Worm (Caenorhabditis elegans) whole organism, L2 larva: ENCODE data around the gene rpn-12.

Source experiments
- ama-1 ChIP-seq: fragments of 150-350 bp; optimal IDR thresholded peaks from 2 replicates; lab custom pipeline; 2018; ENCODE audit warnings: inconsistent platforms
- fos-1 ChIP-seq: fragments of 150-350 bp; optimal IDR thresholded peaks from 2 replicates; lab custom pipeline; 2014; ENCODE audit warnings: missing biosample characterization, missing genetic modification characterization
- lin-11 ChIP-seq: fragments of 150-350 bp; sonication (generic microtip); optimal IDR thresholded peaks from 2 replicates; lab custom pipeline; 2014; ENCODE audit warnings: missing biosample characterization, missing genetic modification characterization, inconsistent platforms, mixed read lengths
- lin-39 ChIP-seq: fragments of 150-350 bp; optimal IDR thresholded peaks from 2 replicates; lab custom pipeline; 2014; ENCODE audit warnings: missing biosample characterization, missing genetic modification reagents, missing genetic modification characterization
- nhr-10 ChIP-seq: sonication (generic microtip); optimal IDR thresholded peaks from 2 replicates; lab custom pipeline; 2017; ENCODE audit warnings: missing biosample characterization, missing genetic modification characterization
- nhr-11 ChIP-seq: fragments of 150-350 bp; optimal IDR thresholded peaks from 2 replicates; lab custom pipeline; 2014; ENCODE audit warnings: missing biosample characterization, missing genetic modification characterization
- nhr-6 ChIP-seq: fragments of 150-350 bp; optimal IDR thresholded peaks from 2 replicates; lab custom pipeline; 2014; ENCODE audit warnings: missing biosample characterization, missing genetic modification characterization
- peb-1 ChIP-seq: fragments of 150-350 bp; optimal IDR thresholded peaks from 2 replicates; lab custom pipeline; 2014; ENCODE audit warnings: missing biosample characterization, missing genetic modification characterization
- skn-1 ChIP-seq: sonication (generic microtip); optimal IDR thresholded peaks from 2 replicates; lab custom pipeline; 2017; ENCODE audit warnings: missing biosample characterization, missing genetic modification characterization
- snpc-4 ChIP-seq: fragments of 150-350 bp; optimal IDR thresholded peaks from 2 replicates; lab custom pipeline; 2014; ENCODE audit warnings: missing biosample characterization, missing genetic modification characterization
- unc-55 ChIP-seq: fragments of 150-350 bp; sonication (generic microtip); optimal IDR thresholded peaks from 3 replicates; lab custom pipeline; 2014; ENCODE audit warnings: missing biosample characterization, missing genetic modification reagents, missing genetic modification characterization
- unc-62 ChIP-seq: fragments of 150-350 bp; optimal IDR thresholded peaks from 2 replicates; lab custom pipeline; 2014; ENCODE audit warnings: missing biosample characterization, missing genetic modification reagents, missing genetic modification characterization
- zag-1 ChIP-seq: fragments of 150-350 bp; optimal IDR thresholded peaks from 2 replicates; lab custom pipeline; 2014; ENCODE audit warnings: missing biosample characterization, missing genetic modification characterization
- ztf-11 ChIP-seq: sonication (generic microtip); optimal IDR thresholded peaks from 2 replicates; lab custom pipeline; 2017; ENCODE audit warnings: missing biosample characterization, missing genetic modification characterization

DNA sequence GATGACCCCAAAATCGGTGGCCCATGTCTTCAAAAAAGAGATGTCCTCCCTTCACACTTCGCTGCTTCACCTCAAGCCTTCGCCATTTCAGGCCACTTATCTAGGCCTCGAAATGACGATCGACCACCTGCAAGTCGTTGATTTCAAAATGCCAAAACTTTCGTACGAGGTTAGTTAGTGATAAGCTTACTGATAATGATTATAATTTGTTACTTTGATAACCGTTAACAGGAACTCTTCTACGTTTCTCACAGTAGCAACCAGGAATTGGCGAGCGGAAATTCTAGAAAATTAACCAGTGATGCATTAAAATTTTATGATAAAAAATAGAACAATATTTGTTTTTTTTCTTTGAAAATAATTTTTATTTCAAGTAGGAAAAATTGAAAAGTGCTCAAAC lies 6.0 kb upstream of the rpn-12 start:
- no peak for TF ChIP-seq nhr-10
- TF ChIP-seq lin-11 (tag; lab: Kevin White, UChicago) = no peak
- TF ChIP-seq nhr-11 (tag; lab: Kevin White, UChicago) = no peak
- no peak for TF ChIP-seq peb-1 (tag; lab: Kevin White, UChicago)
- TF ChIP-seq fos-1 (tag; lab: Kevin White, UChicago) = peak; percentile 79
- no peak for TF ChIP-seq zag-1 (tag; lab: Kevin White, UChicago)
- TF ChIP-seq skn-1 = no peak
- no peak for TF ChIP-seq lin-39 (tag; lab: Kevin White, UChicago)
- no peak for TF ChIP-seq nhr-6 (tag; lab: Kevin White, UChicago)
- no peak for TF ChIP-seq ztf-11
- no peak for TF ChIP-seq ama-1
- no peak for TF ChIP-seq unc-55
- no peak for TF ChIP-seq unc-62 (GFP tag; lab: Kevin White, UChicago)
- no peak for TF ChIP-seq snpc-4 (tag; lab: Kevin White, UChicago)
